Fruit fly (Drosophila melanogaster): ENCODE results near the gene Polr2A.

DNA sequence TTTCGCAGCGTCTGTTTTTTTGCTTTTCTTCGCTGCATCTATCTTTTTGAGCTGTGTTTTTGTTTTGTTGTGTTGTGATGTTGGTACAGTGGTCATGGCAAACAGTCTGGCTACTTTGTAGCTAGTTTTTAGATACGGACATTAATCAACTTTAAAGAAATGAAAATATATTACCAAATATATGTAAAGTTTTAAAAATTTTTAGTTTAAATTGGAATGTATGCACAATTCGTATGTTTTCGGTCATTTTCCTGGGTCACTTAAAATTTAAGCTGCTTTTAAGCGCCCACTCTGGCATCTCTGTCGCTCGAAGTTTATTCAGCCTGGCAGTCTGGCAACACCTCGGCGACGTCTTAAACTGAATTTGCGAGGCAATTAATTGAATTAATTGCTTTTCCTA lies 6.4 kb upstream of the Polr2A start, which contains the start of gene CG11695:
- TF ChIP-seq hth (optimal IDR thresholded peaks at IDR 0.05) = no peak
- TF ChIP-seq kay (GFP tag; optimal IDR thresholded peaks at IDR 0.05) = peak; percentile 12
- TF ChIP-seq CG18764 (GFP tag; optimal IDR thresholded peaks at IDR 0.05) = peak; percentile 22
- no peak for TF ChIP-seq Elba2 (GFP tag; optimal IDR thresholded peaks at IDR 0.05)
- TF ChIP-seq cad (GFP tag; optimal IDR thresholded peaks at IDR 0.05) = no peak
- no peak for TF ChIP-seq CG3065 (GFP tag; optimal IDR thresholded peaks at IDR 0.05)
- no peak for TF ChIP-seq ara (GFP tag; IDR thresholded peaks at IDR 0.05)
- peak; percentile 75 for TF ChIP-seq CG18599 (GFP tag; optimal IDR thresholded peaks at IDR 0.05)
- peak; percentile 69 for TF ChIP-seq zfh2 (GFP tag; optimal IDR thresholded peaks at IDR 0.05)
- TF ChIP-seq nau (GFP tag; optimal IDR thresholded peaks at IDR 0.05) = no peak
- peak; percentile 51 for TF ChIP-seq CG8924 (tag; optimal IDR thresholded peaks at IDR 0.05)
- peak; percentile 54 for TF ChIP-seq az2 (GFP tag; optimal IDR thresholded peaks at IDR 0.05)

Data from whole organism, embryonic.